Fruit fly (Drosophila melanogaster) whole organism, prepupa: ENCODE measurements around the gene CG5191.

Experiments used
- CG1621 ChIP-seq: fragments of 200-800 bp; sonication (Bioruptor generic); optimal IDR thresholded peaks from 3 replicates; lab custom pipeline; 2018; ENCODE audit warnings: missing biosample characterization, mild to moderate bottlenecking, missing genetic modification characterization
- CG31627 ChIP-seq: fragments of 200-800 bp; sonication (Bioruptor generic); optimal IDR thresholded peaks from 3 replicates; lab custom pipeline; 2016; ENCODE audit warnings: missing biosample characterization, missing genetic modification characterization
- Hr39 ChIP-seq: fragments of 200-800 bp; sonication (Bioruptor generic); optimal IDR thresholded peaks from 2 replicates; lab custom pipeline; 2016; ENCODE audit warnings: missing biosample characterization, missing genetic modification characterization
- achi ChIP-seq: fragments of 200-800 bp; sonication (Bioruptor generic); optimal IDR thresholded peaks from 3 replicates; lab custom pipeline; 2016; ENCODE audit warnings: missing biosample characterization, missing genetic modification characterization

DNA sequence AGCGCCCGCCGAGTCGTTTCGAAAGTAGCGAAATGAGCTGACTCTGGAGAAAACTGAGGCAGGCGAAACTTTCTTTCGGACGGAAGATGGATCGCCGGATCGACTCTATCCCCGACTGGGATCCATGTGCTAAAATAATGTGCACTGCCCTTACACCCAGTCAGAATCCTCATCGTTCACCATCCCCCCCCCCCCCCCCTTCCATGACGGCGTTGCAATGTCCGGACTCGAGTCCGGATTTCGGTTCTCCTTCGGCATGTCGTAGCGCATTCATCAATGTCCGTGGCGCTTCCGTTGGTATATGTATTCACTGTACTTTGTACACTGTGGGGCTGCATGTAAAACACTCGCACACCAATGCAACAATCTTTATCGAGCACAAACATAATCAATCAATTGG lies 44.4 kb downstream of the CG5191 start:
- TF ChIP-seq CG1621 (tag; lab: Kevin White, UChicago) (peak; percentile 6), CG31627 (GFP tag; lab: Kevin White, UChicago) (no peak), achi (no peak), Hr39 (GFP tag; lab: Kevin White, UChicago) (no peak)
